Fruit fly (Drosophila melanogaster) whole organism, embryonic: Measurements from ENCODE around the gene CG42847.

Source experiments
- ATbp ChIP-seq: fragments of 200-800 bp; sonication (Bioruptor generic); optimal IDR thresholded peaks from 2 replicates; lab custom pipeline; 2017; ENCODE audit warnings: missing biosample characterization, mild to moderate bottlenecking, missing genetic modification characterization, missing genetic modification reagents
- Adf1 ChIP-seq: fragments of 200-800 bp; sonication (Bioruptor generic); IDR thresholded peaks from 2 replicates; pipeline ENCODE4 v1.3.6; 2022; ENCODE audit warnings: missing biosample characterization, missing genetic modification characterization
- B-H1 ChIP-seq: fragments of 200-800 bp; sonication (Bioruptor generic); IDR thresholded peaks from 3 replicates; pipeline ENCODE4 v1.3.6; 2022; ENCODE audit warnings: missing biosample characterization, missing genetic modification characterization
- Bteb2 ChIP-seq: fragments of 200-800 bp; sonication (Bioruptor generic); optimal IDR thresholded peaks from 2 replicates; lab custom pipeline; 2016; ENCODE audit warnings: missing biosample characterization, missing genetic modification characterization
- CG10274 ChIP-seq: fragments of 200-800 bp; sonication (Bioruptor generic); optimal IDR thresholded peaks from 3 replicates; lab custom pipeline; 2017; ENCODE audit warnings: missing biosample characterization, mild to moderate bottlenecking, missing genetic modification characterization
- CG11093 ChIP-seq: fragments of 200-800 bp; sonication (Bioruptor generic); IDR thresholded peaks from 3 replicates; pipeline ENCODE4 v1.3.6; 2022; ENCODE audit warnings: missing biosample characterization, missing genetic modification characterization
- CG11247 ChIP-seq: fragments of 200-800 bp; sonication (Bioruptor generic); IDR thresholded peaks from 2 replicates; pipeline ENCODE4 v1.3.6; 2022; ENCODE audit warnings: missing biosample characterization, missing genetic modification characterization
- CG11456 ChIP-seq: fragments of 200-800 bp; sonication (Bioruptor generic); IDR thresholded peaks from 3 replicates; pipeline ENCODE4 v1.3.6; 2022; ENCODE audit warnings: missing biosample characterization, missing genetic modification characterization
- CG11696 ChIP-seq: fragments of 200-800 bp; sonication (Bioruptor generic); IDR thresholded peaks from 2 replicates; pipeline ENCODE4 v1.3.6; 2022; ENCODE audit warnings: missing biosample characterization, missing genetic modification characterization
- CG12219 ChIP-seq: fragments of 200-800 bp; sonication (Bioruptor generic); optimal IDR thresholded peaks from 3 replicates; lab custom pipeline; 2018; ENCODE audit warnings: missing biosample characterization, mild to moderate bottlenecking, missing genetic modification characterization
- CG12236 ChIP-seq: fragments of 200-800 bp; sonication (Bioruptor generic); optimal IDR thresholded peaks from 2 replicates; lab custom pipeline; 2016; ENCODE audit warnings: missing biosample characterization, missing genetic modification characterization
- CG13775 ChIP-seq: fragments of 200-800 bp; sonication (Bioruptor generic); optimal IDR thresholded peaks from 3 replicates; lab custom pipeline; 2017; ENCODE audit warnings: missing biosample characterization, mild to moderate bottlenecking, missing genetic modification characterization
- CG14050 ChIP-seq: fragments of 200-800 bp; sonication (Bioruptor generic); IDR thresholded peaks from 3 replicates; pipeline ENCODE4 v1.3.6; 2022; ENCODE audit warnings: missing biosample characterization, missing genetic modification characterization
- CG1792 ChIP-seq: fragments of 200-800 bp; sonication (Bioruptor generic); optimal IDR thresholded peaks from 2 replicates; lab custom pipeline; 2016; ENCODE audit warnings: missing biosample characterization, missing genetic modification characterization
- CG2120 ChIP-seq: fragments of 200-800 bp; sonication (Bioruptor generic); optimal IDR thresholded peaks from 3 replicates; lab custom pipeline; 2016; ENCODE audit warnings: missing biosample characterization, missing genetic modification characterization
- CG2199 ChIP-seq: fragments of 200-800 bp; sonication (Bioruptor generic); IDR thresholded peaks from 3 replicates; pipeline ENCODE4 v1.3.6; 2022; ENCODE audit warnings: missing biosample characterization, missing genetic modification characterization
- CG31365 ChIP-seq: fragments of 200-800 bp; sonication (Bioruptor generic); optimal IDR thresholded peaks from 2 replicates; lab custom pipeline; 2018; ENCODE audit warnings: missing biosample characterization, mild to moderate bottlenecking, missing genetic modification characterization
- CG31388 ChIP-seq: fragments of 200-800 bp; sonication (Bioruptor generic); optimal IDR thresholded peaks from 2 replicates; lab custom pipeline; 2016; ENCODE audit warnings: missing biosample characterization, missing genetic modification characterization
- CG33213 ChIP-seq: fragments of 200-800 bp; sonication (Bioruptor generic); optimal IDR thresholded peaks from 3 replicates; lab custom pipeline; 2016; ENCODE audit warnings: missing biosample characterization, missing genetic modification characterization
- CG4328 ChIP-seq: fragments of 200-800 bp; sonication (Bioruptor generic); optimal IDR thresholded peaks from 3 replicates; lab custom pipeline; 2017; ENCODE audit warnings: missing biosample characterization, missing genetic modification reagents, missing genetic modification characterization
- CG4424 ChIP-seq: fragments of 200-800 bp; sonication (Bioruptor generic); optimal IDR thresholded peaks from 3 replicates; lab custom pipeline; 2016; ENCODE audit warnings: missing biosample characterization, missing genetic modification characterization
- CG4617 ChIP-seq: fragments of 200-800 bp; sonication (Bioruptor generic); optimal IDR thresholded peaks from 3 replicates; lab custom pipeline; 2016; ENCODE audit warnings: missing biosample characterization, missing genetic modification characterization, borderline replicate concordance
- CG8281 ChIP-seq: fragments of 200-800 bp; sonication (Bioruptor generic); optimal IDR thresholded peaks from 2 replicates; lab custom pipeline; 2018; ENCODE audit warnings: missing biosample characterization, mild to moderate bottlenecking, missing genetic modification characterization, moderate library complexity
- Chrac-16 ChIP-seq: fragments of 200-800 bp; sonication (Bioruptor generic); optimal IDR thresholded peaks from 3 replicates; lab custom pipeline; 2016; ENCODE audit warnings: missing biosample characterization, missing genetic modification characterization
- CoRest ChIP-seq: fragments of 200-800 bp; sonication (Bioruptor generic); optimal IDR thresholded peaks from 3 replicates; lab custom pipeline; 2018; ENCODE audit warnings: missing biosample characterization, mild to moderate bottlenecking, missing genetic modification characterization, moderate library complexity
- Doc3 ChIP-seq: fragments of 200-800 bp; sonication (Bioruptor generic); IDR thresholded peaks from 3 replicates; pipeline ENCODE4 v1.3.6; 2022; ENCODE audit warnings: missing biosample characterization, missing genetic modification characterization; ENCODE audit not compliant: partially characterized antibody
- Ets65A ChIP-seq: fragments of 200-800 bp; sonication (Bioruptor generic); peaks from one replicate; lab custom pipeline; 2016; ENCODE audit warnings: missing biosample characterization, missing genetic modification characterization
- Hmr ChIP-seq: fragments of 200-800 bp; sonication (Bioruptor generic); optimal IDR thresholded peaks from 3 replicates; lab custom pipeline; 2017; ENCODE audit warnings: mild to moderate bottlenecking, missing biosample characterization, missing genetic modification reagents, missing genetic modification characterization
- Myb ChIP-seq: fragments of 200-800 bp; sonication (Bioruptor generic); optimal IDR thresholded peaks from 2 replicates; lab custom pipeline; 2016; ENCODE audit warnings: missing biosample characterization, missing genetic modification characterization
- NFAT ChIP-seq: fragments of 200-800 bp; sonication (Bioruptor generic); IDR thresholded peaks from 2 replicates; pipeline ENCODE4 v1.3.6; 2022; ENCODE audit warnings: missing biosample characterization, missing genetic modification characterization
- Nf-YA ChIP-seq: fragments of 200-800 bp; sonication (Bioruptor generic); IDR thresholded peaks from 2 replicates; pipeline ENCODE4 v1.3.6; 2022; ENCODE audit warnings: missing biosample characterization, missing genetic modification characterization
- Nf-YC ChIP-seq: fragments of 200-800 bp; optimal IDR thresholded peaks from 3 replicates; lab custom pipeline; 2019; ENCODE audit warnings: missing biosample characterization, mild to moderate bottlenecking, missing genetic modification characterization, moderate library complexity
- Ravus ChIP-seq: fragments of 200-800 bp; sonication (Bioruptor generic); IDR thresholded peaks from 2 replicates; pipeline ENCODE4 v1.3.6; 2022; ENCODE audit warnings: missing biosample characterization, missing genetic modification characterization
- Spps ChIP-seq: fragments of 200-800 bp; sonication (Bioruptor generic); optimal IDR thresholded peaks from 2 replicates; lab custom pipeline; 2018; ENCODE audit warnings: missing biosample characterization, mild to moderate bottlenecking, missing genetic modification characterization
- Stat92E ChIP-seq, 3 experiments: fragments of >200 bp in 2 of 3; fragments of 200-800 bp in 1 of 3; sonication (Bioruptor generic) in 1 of 3; optimal IDR thresholded peaks; 2 replicates each; lab custom pipeline; 2017 to 2019; ENCODE audit warnings: missing biosample characterization in 3 of 3, missing genetic modification characterization in 3 of 3, mild to moderate bottlenecking in 1 of 3, moderate library complexity in 1 of 3
- Trl ChIP-seq, 3 experiments: fragments of >200 bp in 2 of 3; fragments of 200-800 bp in 1 of 3; sonication (Bioruptor generic) in 1 of 3; optimal IDR thresholded peaks; 2 replicates in 1 of 3; 3 replicates in 2 of 3; lab custom pipeline; 2016 to 2017; ENCODE audit warnings: missing biosample characterization in 1 of 3, missing genetic modification characterization in 1 of 3
- al ChIP-seq: fragments of 200-800 bp; sonication (Bioruptor generic); IDR thresholded peaks from 2 replicates; pipeline ENCODE4 v1.3.6; 2022; ENCODE audit warnings: missing biosample characterization, missing genetic modification characterization
- bowl ChIP-seq: fragments of 200-800 bp; sonication (Bioruptor generic); IDR thresholded peaks from 2 replicates; pipeline ENCODE4 v1.3.6; 2022; ENCODE audit warnings: missing biosample characterization, missing genetic modification characterization
- bsh ChIP-seq, 2 experiments: fragments of 200-800 bp; sonication (Bioruptor generic); optimal IDR thresholded peaks; 2 replicates each; lab custom pipeline; 2017 to 2018; ENCODE audit warnings: mild to moderate bottlenecking in 2 of 2, missing biosample characterization in 2 of 2, missing genetic modification characterization in 2 of 2, moderate library complexity in 1 of 2
- caup ChIP-seq: fragments of 200-800 bp; sonication (Bioruptor generic); optimal IDR thresholded peaks from 3 replicates; lab custom pipeline; 2017; ENCODE audit warnings: missing biosample characterization, mild to moderate bottlenecking, missing genetic modification characterization, moderate library complexity; ENCODE audit not compliant: severe bottlenecking
- dati ChIP-seq: fragments of 200-800 bp; sonication (Bioruptor generic); IDR thresholded peaks from 2 replicates; pipeline ENCODE4 v1.3.6; 2022; ENCODE audit warnings: missing biosample characterization, missing genetic modification characterization
- ewg ChIP-seq: fragments of 200-800 bp; sonication (Bioruptor generic); optimal IDR thresholded peaks from 3 replicates; lab custom pipeline; 2017; ENCODE audit warnings: mild to moderate bottlenecking, missing biosample characterization, missing genetic modification reagents, missing genetic modification characterization
- grau ChIP-seq: fragments of 200-800 bp; optimal IDR thresholded peaks from 3 replicates; lab custom pipeline; 2019; ENCODE audit warnings: missing biosample characterization, mild to moderate bottlenecking, missing genetic modification characterization, moderate library complexity
- h ChIP-seq: fragments of >200 bp; optimal IDR thresholded peaks from 2 replicates; lab custom pipeline; 2017
- insv ChIP-seq, 2 experiments: fragments of 200-800 bp; sonication (Bioruptor generic); optimal IDR thresholded peaks; 3 replicates each; lab custom pipeline; 2016 to 2018; ENCODE audit warnings: missing biosample characterization in 2 of 2, missing genetic modification characterization in 2 of 2
- jumu ChIP-seq: fragments of 200-800 bp; sonication (Bioruptor generic); optimal IDR thresholded peaks from 3 replicates; lab custom pipeline; 2016; ENCODE audit warnings: missing biosample characterization, missing genetic modification characterization
- pum ChIP-seq: fragments of 200-800 bp; sonication (Bioruptor generic); optimal IDR thresholded peaks from 2 replicates; lab custom pipeline; 2016; ENCODE audit warnings: missing biosample characterization, missing genetic modification characterization
- zen2 ChIP-seq: fragments of 200-800 bp; sonication (Bioruptor generic); IDR thresholded peaks from 3 replicates; pipeline ENCODE4 v1.3.6; 2022; ENCODE audit warnings: missing biosample characterization, missing genetic modification characterization; ENCODE audit not compliant: partially characterized antibody
- zfh1 ChIP-seq: fragments of 200-800 bp; sonication (Bioruptor generic); IDR thresholded peaks from 3 replicates; pipeline ENCODE4 v1.3.6; 2022; ENCODE audit warnings: missing biosample characterization, missing genetic modification characterization

CG42847 gene

dm6 chr2L:9448322-9449256, 20.9 kb downstream of the CG42847 start (continued):
- TF ChIP-seq CG10274 (GFP tag; lab: Kevin White, UChicago) (peak; percentile 99), bsh (GFP tag; optimal IDR thresholded peaks at IDR 0.05; lab: Kevin White, UChicago) (no peak), Hmr (GFP tag; lab: Kevin White, UChicago) (no peak), CG4617 (GFP tag; lab: Kevin White, UChicago) (no peak), Ets65A (GFP tag; lab: Kevin White, UChicago) (peak; percentile 93), CG14050 (GFP tag; lab: Robert Waterston, UW) (no peak), CG1792 (GFP tag; lab: Kevin White, UChicago) (no peak), Trl (optimal IDR thresholded peaks at IDR 0.05; lab: Kevin White, UChicago) (peak; percentile 87 to 92), Trl (GFP tag; optimal IDR thresholded peaks at IDR 0.05; lab: Kevin White, UChicago) (no peak), Nf-YA (GFP tag; lab: Robert Waterston, UW) (no peak), CG11247 (GFP tag; lab: Robert Waterston, UW) (no peak), Chrac-16 (GFP tag; lab: Kevin White, UChicago) (no peak), CG2199 (GFP tag; lab: Robert Waterston, UW) (no peak), Adf1 (GFP tag; lab: Robert Waterston, UW) (no peak), CG11456 (GFP tag; lab: Robert Waterston, UW) (peak; percentile 7; the same call in 1 of the 3 replicates), CG12236 (GFP tag; lab: Kevin White, UChicago) (no peak), Ravus (GFP tag; lab: Robert Waterston, UW) (no peak), Doc3 (GFP tag; lab: Robert Waterston, UW) (no peak), CG12219 (no peak), Spps (tag; lab: Kevin White, UChicago) (no peak), B-H1 (GFP tag; lab: Robert Waterston, UW) (no peak), al (GFP tag; lab: Robert Waterston, UW) (peak; percentile 5; the same call in 1 of the 2 replicates), jumu (GFP tag; lab: Kevin White, UChicago) (peak; percentile 4), CoRest (tag; lab: Kevin White, UChicago) (peak; percentile 19), ATbp (GFP tag; lab: Kevin White, UChicago) (no peak), grau (tag; lab: Kevin White, UChicago) (no peak), CG11696 (no peak), insv (GFP tag; optimal IDR thresholded peaks at IDR 0.05; lab: Kevin White, UChicago) (no peak), NFAT (no peak; the same call in 1 of the 2 replicates), zfh1 (GFP tag; lab: Robert Waterston, UW) (no peak), h (no peak), CG33213 (GFP tag; lab: Kevin White, UChicago) (no peak), CG2120 (GFP tag; lab: Kevin White, UChicago) (peak; percentile 21), bowl (GFP tag; lab: Robert Waterston, UW) (no peak), CG31365 (tag; lab: Kevin White, UChicago) (no peak), CG13775 (GFP tag; lab: Kevin White, UChicago) (peak; percentile 25), CG4328 (GFP tag; lab: Kevin White, UChicago) (no peak), CG8281 (no peak), Myb (GFP tag; lab: Kevin White, UChicago) (no peak), Bteb2 (no peak), caup (no peak), dati (0 out of 2 replicates have a peak, but pooled peaks have one; percentile 17), ewg (GFP tag; lab: Kevin White, UChicago) (no peak), pum (GFP tag; lab: Kevin White, UChicago) (peak; percentile 36), CG31388 (GFP tag; lab: Kevin White, UChicago) (no peak), zen2 (GFP tag; lab: Robert Waterston, UW) (no peak), CG4424 (GFP tag; lab: Kevin White, UChicago) (peak; percentile 30), Nf-YC (tag; lab: Kevin White, UChicago) (no peak), CG11093 (GFP tag; lab: Robert Waterston, UW) (no peak), Stat92E (GFP tag; optimal IDR thresholded peaks at IDR 0.05; lab: Kevin White, UChicago) (no peak)
